Worm (Caenorhabditis elegans) whole organism, late embryonic: ENCODE results near the gene srab-7.

Source experiments
- C38D4.7 ChIP-seq: fragments of 200-800 bp; sonication (Bioruptor generic); optimal IDR thresholded peaks from 2 replicates; lab custom pipeline; 2018; ENCODE audit warnings: mild to moderate bottlenecking, missing genetic modification characterization, moderate library complexity, missing compliant biosample characterization
- ceh-24 ChIP-seq: sonication (generic microtip); optimal IDR thresholded peaks from 2 replicates; lab custom pipeline; 2016; ENCODE audit warnings: mild to moderate bottlenecking, missing genetic modification characterization, missing compliant biosample characterization
- ceh-30 ChIP-seq: fragments of 150-350 bp; optimal IDR thresholded peaks from 2 replicates; lab custom pipeline; 2014; ENCODE audit warnings: missing biosample characterization, missing genetic modification characterization
- ceh-31 ChIP-seq: sonication (generic microtip); optimal IDR thresholded peaks from 2 replicates; lab custom pipeline; 2016; ENCODE audit warnings: missing genetic modification characterization, missing compliant biosample characterization
- che-1 ChIP-seq: sonication (generic microtip); optimal IDR thresholded peaks from 2 replicates; lab custom pipeline; 2016; ENCODE audit warnings: mild to moderate bottlenecking, missing genetic modification characterization, missing compliant biosample characterization
- dmd-4 ChIP-seq: sonication (generic microtip); optimal IDR thresholded peaks from 2 replicates; lab custom pipeline; 2016; ENCODE audit warnings: borderline replicate concordance, missing genetic modification characterization, missing compliant biosample characterization
- fkh-10 ChIP-seq: fragments of 150-350 bp; optimal IDR thresholded peaks from 2 replicates; lab custom pipeline; 2014; ENCODE audit warnings: missing biosample characterization, missing genetic modification reagents, missing genetic modification characterization
- gmeb-2 ChIP-seq: sonication (generic microtip); optimal IDR thresholded peaks from 2 replicates; lab custom pipeline; 2016; ENCODE audit warnings: missing genetic modification characterization, inconsistent platforms, missing compliant biosample characterization
- hlh-13 ChIP-seq: fragments of 200-800 bp; sonication (Bioruptor generic); optimal IDR thresholded peaks from 2 replicates; lab custom pipeline; 2018; ENCODE audit warnings: mild to moderate bottlenecking, missing genetic modification characterization, missing compliant biosample characterization
- lim-6 ChIP-seq: sonication (generic microtip); optimal IDR thresholded peaks from 2 replicates; lab custom pipeline; 2016; ENCODE audit warnings: missing genetic modification characterization, missing compliant biosample characterization
- lin-11 ChIP-seq: fragments of 200-800 bp; sonication (Bioruptor generic); optimal IDR thresholded peaks from 2 replicates; lab custom pipeline; 2018; ENCODE audit warnings: mild to moderate bottlenecking, missing genetic modification characterization, missing compliant biosample characterization
- madf-2 ChIP-seq: sonication (generic microtip); optimal IDR thresholded peaks from 2 replicates; lab custom pipeline; 2017; ENCODE audit warnings: missing genetic modification characterization, missing compliant biosample characterization
- ref-2 ChIP-seq: sonication (generic microtip); optimal IDR thresholded peaks from 2 replicates; lab custom pipeline; 2016; ENCODE audit warnings: missing genetic modification characterization, missing compliant biosample characterization
- unc-3 ChIP-seq, 2 experiments: fragments of 200-800 bp in 1 of 2; sonication (Bioruptor generic) in 1 of 2; sonication (generic microtip) in 1 of 2; conservative IDR thresholded peaks in 1 of 2; optimal IDR thresholded peaks in 1 of 2; 2 replicates each; pipeline versions ENCODE4 v1.3.6 to Lab custom; 2016 to 2022; ENCODE audit warnings: missing compliant biosample characterization in 2 of 2, missing genetic modification characterization in 2 of 2, missing genetic modification reagents in 1 of 2
- unc-55 ChIP-seq: sonication (generic microtip); optimal IDR thresholded peaks from 2 replicates; lab custom pipeline; 2017; ENCODE audit warnings: missing biosample characterization, missing genetic modification reagents, missing genetic modification characterization

The srab-7 gene

ce11 chrV:3105810-3106209 lies 49.2 kb downstream of the srab-7 start, which contains the start of gene str-69:
Gene str-69, minus strand, starts transcription at chrV:3105910.
- TF ChIP-seq ceh-24 = no peak
- no peak for TF ChIP-seq ceh-31 (tag; lab: Kevin White, UChicago)
- no peak for TF ChIP-seq che-1 (tag; lab: Kevin White, UChicago)
- TF ChIP-seq lim-6 (tag; lab: Kevin White, UChicago) = no peak
- no peak for TF ChIP-seq unc-55
- no peak for TF ChIP-seq dmd-4
- TF ChIP-seq gmeb-2 (tag; lab: Kevin White, UChicago) = no peak
- TF ChIP-seq lin-11 (tag; lab: Kevin White, UChicago) = no peak
- no peak for TF ChIP-seq fkh-10 (GFP tag; lab: Kevin White, UChicago)
- TF ChIP-seq unc-3 (GFP tag; conservative IDR thresholded peaks at IDR 0.05; lab: Robert Waterston, UW) = no peak
- TF ChIP-seq unc-3 (tag; optimal IDR thresholded peaks at IDR 0.05; lab: Kevin White, UChicago) = no peak
- no peak for TF ChIP-seq ref-2 (tag; lab: Kevin White, UChicago)
- no peak for TF ChIP-seq madf-2 (tag; lab: Kevin White, UChicago)
- TF ChIP-seq, all 69 proteins: peak for 0

- TF ChIP-seq lin-11 (tag; lab: Kevin White, UChicago) (no peak), ceh-30 (tag; lab: Kevin White, UChicago) (no peak), hlh-13 (GFP tag; lab: Kevin White, UChicago) (no peak), C38D4.7 (GFP tag; lab: Kevin White, UChicago) (no peak)
Measured at ce11 chrV:3104134-3104533, 50.8 kb downstream of the srab-7 start, which contains the start of gene str-66. Gene str-66, minus strand, starts transcription at chrV:3104234.
